Fruit fly (Drosophila melanogaster): ENCODE measurements around the gene tim.

DNA sequence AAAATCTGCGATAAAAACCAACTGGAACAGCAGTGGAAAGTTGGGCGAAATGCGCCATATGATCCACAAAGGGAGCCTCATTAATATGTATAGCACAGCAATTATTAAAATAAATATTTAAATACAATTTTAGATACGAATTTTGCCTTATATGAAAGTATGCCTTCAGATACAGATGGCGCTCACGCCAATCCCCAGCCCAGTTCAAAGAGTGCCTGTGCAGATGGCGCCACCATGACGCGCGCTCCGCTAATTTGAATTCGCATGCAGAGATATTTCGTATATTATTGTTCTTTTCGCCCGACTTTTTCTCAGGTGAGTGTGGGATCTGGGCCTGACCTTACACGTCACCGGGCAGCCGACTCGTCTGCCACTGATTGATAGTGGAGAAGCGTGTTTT lies 35.7 kb downstream of the tim start, which contains the start of gene Pgant4:
- TF ChIP-seq Smox (GFP tag; optimal IDR thresholded peaks at IDR 0.05) (no peak), CG8319 (GFP tag; optimal IDR thresholded peaks at IDR 0.05) (no peak), net (GFP tag; optimal IDR thresholded peaks at IDR 0.05) (no peak), CG7368 (GFP tag; optimal IDR thresholded peaks at IDR 0.05) (no peak), Blimp-1 (GFP tag; optimal IDR thresholded peaks at IDR 0.05) (no peak), CG10631 (GFP tag; optimal IDR thresholded peaks at IDR 0.05) (no peak), Hr4 (GFP tag; optimal IDR thresholded peaks at IDR 0.05) (no peak), CG34406 (GFP tag; optimal IDR thresholded peaks at IDR 0.05) (no peak), dac (GFP tag; optimal IDR thresholded peaks at IDR 0.05) (no peak), Hr39 (GFP tag; optimal IDR thresholded peaks at IDR 0.05) (peak; percentile 41), CG1621 (tag; optimal IDR thresholded peaks at IDR 0.05) (no peak), Hr38 (GFP tag; optimal IDR thresholded peaks at IDR 0.05) (no peak), acj6 (GFP tag; optimal IDR thresholded peaks at IDR 0.05) (no peak)
